Worm (Caenorhabditis elegans) whole organism, late embryonic: ENCODE measurements around the gene srg-46.

Experiments
- K02D7.2 ChIP-seq: sonication (generic microtip); optimal IDR thresholded peaks from 2 replicates; lab custom pipeline; 2017; ENCODE audit warnings: mild to moderate bottlenecking, missing genetic modification characterization, missing compliant biosample characterization
- Y22D7AL.16 ChIP-seq: sonication (generic microtip); optimal IDR thresholded peaks from 2 replicates; lab custom pipeline; 2016; ENCODE audit warnings: missing genetic modification characterization, missing compliant biosample characterization
- ahr-1 ChIP-seq: sonication (generic microtip); optimal IDR thresholded peaks from 2 replicates; lab custom pipeline; 2016; ENCODE audit warnings: missing genetic modification characterization, missing compliant biosample characterization
- ama-1 ChIP-seq: fragments of 150-350 bp; optimal IDR thresholded peaks from 2 replicates; lab custom pipeline; 2014
- ceh-18 ChIP-seq: sonication (generic microtip); optimal IDR thresholded peaks from 2 replicates; lab custom pipeline; 2016; ENCODE audit warnings: missing genetic modification characterization, missing compliant biosample characterization
- ceh-2 ChIP-seq: sonication (generic microtip); optimal IDR thresholded peaks from 2 replicates; lab custom pipeline; 2016; ENCODE audit warnings: missing genotype, missing genetic modification characterization, missing compliant biosample characterization
- ceh-24 ChIP-seq: sonication (generic microtip); optimal IDR thresholded peaks from 2 replicates; lab custom pipeline; 2016; ENCODE audit warnings: mild to moderate bottlenecking, missing genetic modification characterization, missing compliant biosample characterization
- ceh-31 ChIP-seq: sonication (generic microtip); optimal IDR thresholded peaks from 2 replicates; lab custom pipeline; 2016; ENCODE audit warnings: missing genetic modification characterization, missing compliant biosample characterization
- ceh-6 ChIP-seq: fragments of 200-800 bp; sonication (Bioruptor generic); optimal IDR thresholded peaks from 2 replicates; lab custom pipeline; 2018; ENCODE audit warnings: mild to moderate bottlenecking, missing genetic modification characterization, missing compliant biosample characterization
- che-1 ChIP-seq: sonication (generic microtip); optimal IDR thresholded peaks from 2 replicates; lab custom pipeline; 2016; ENCODE audit warnings: mild to moderate bottlenecking, missing genetic modification characterization, missing compliant biosample characterization
- dmd-4 ChIP-seq: sonication (generic microtip); optimal IDR thresholded peaks from 2 replicates; lab custom pipeline; 2016; ENCODE audit warnings: borderline replicate concordance, missing genetic modification characterization, missing compliant biosample characterization
- dve-1 ChIP-seq: sonication (generic microtip); optimal IDR thresholded peaks from 2 replicates; lab custom pipeline; 2017; ENCODE audit warnings: antibody characterized with exemption, mild to moderate bottlenecking, missing genetic modification characterization, missing compliant biosample characterization
- ets-4 ChIP-seq: sonication (generic microtip); optimal IDR thresholded peaks from 2 replicates; lab custom pipeline; 2016; ENCODE audit warnings: missing genetic modification characterization, missing compliant biosample characterization
- fax-1 ChIP-seq: sonication (generic microtip); optimal IDR thresholded peaks from 2 replicates; lab custom pipeline; 2016; ENCODE audit warnings: missing genotype, missing genetic modification characterization, missing compliant biosample characterization
- fkh-6 ChIP-seq: sonication (generic microtip); optimal IDR thresholded peaks from 2 replicates; lab custom pipeline; 2016; ENCODE audit warnings: missing genetic modification characterization, missing compliant biosample characterization
- gmeb-2 ChIP-seq: sonication (generic microtip); optimal IDR thresholded peaks from 2 replicates; lab custom pipeline; 2016; ENCODE audit warnings: missing genetic modification characterization, inconsistent platforms, missing compliant biosample characterization
- hlh-13 ChIP-seq: fragments of 200-800 bp; sonication (Bioruptor generic); optimal IDR thresholded peaks from 2 replicates; lab custom pipeline; 2018; ENCODE audit warnings: mild to moderate bottlenecking, missing genetic modification characterization, missing compliant biosample characterization
- hlh-30 ChIP-seq: sonication (generic microtip); optimal IDR thresholded peaks from 2 replicates; lab custom pipeline; 2017; ENCODE audit warnings: antibody characterized with exemption, missing genetic modification characterization, missing compliant biosample characterization; ENCODE audit not compliant: insufficient read depth
- hlh-6 ChIP-seq: sonication (generic microtip); optimal IDR thresholded peaks from 2 replicates; lab custom pipeline; 2016; ENCODE audit warnings: missing genotype, missing genetic modification characterization, missing compliant biosample characterization
- hlh-8 ChIP-seq: sonication (generic microtip); optimal IDR thresholded peaks from 2 replicates; lab custom pipeline; 2016; ENCODE audit warnings: missing genotype, missing genetic modification characterization, missing compliant biosample characterization
- lin-11 ChIP-seq: fragments of 200-800 bp; sonication (Bioruptor generic); optimal IDR thresholded peaks from 2 replicates; lab custom pipeline; 2018; ENCODE audit warnings: mild to moderate bottlenecking, missing genetic modification characterization, missing compliant biosample characterization
- nfya-1 ChIP-seq: sonication (generic microtip); optimal IDR thresholded peaks from 2 replicates; lab custom pipeline; 2017; ENCODE audit warnings: missing genetic modification characterization, mild to moderate bottlenecking, missing compliant biosample characterization, antibody characterized with exemption, moderate library complexity
- nhr-232 ChIP-seq: sonication (generic microtip); optimal IDR thresholded peaks from 2 replicates; lab custom pipeline; 2016; ENCODE audit warnings: missing genetic modification characterization, missing compliant biosample characterization
- npax-4 ChIP-seq: sonication (generic microtip); optimal IDR thresholded peaks from 2 replicates; lab custom pipeline; 2016; ENCODE audit warnings: missing genetic modification characterization, missing compliant biosample characterization
- odd-2 ChIP-seq: sonication (generic microtip); optimal IDR thresholded peaks from 2 replicates; lab custom pipeline; 2017; ENCODE audit warnings: antibody characterized with exemption, mild to moderate bottlenecking, missing genetic modification characterization, missing compliant biosample characterization
- pag-3 ChIP-seq: sonication (generic microtip); optimal IDR thresholded peaks from 2 replicates; lab custom pipeline; 2016; ENCODE audit warnings: missing compliant biosample characterization, missing genetic modification characterization, borderline replicate concordance
- pax-1 ChIP-seq: fragments of 150-350 bp; optimal IDR thresholded peaks from 2 replicates; lab custom pipeline; 2014; ENCODE audit warnings: missing biosample characterization, missing genetic modification characterization
- pha-2 ChIP-seq: sonication (generic microtip); optimal IDR thresholded peaks from 2 replicates; lab custom pipeline; 2017; ENCODE audit warnings: mild to moderate bottlenecking, missing genetic modification characterization, missing compliant biosample characterization
- pha-4 ChIP-seq: fragments of 150-350 bp; optimal IDR thresholded peaks from 2 replicates; lab custom pipeline; 2018; ENCODE audit warnings: missing biosample characterization, missing genetic modification reagents, missing genetic modification characterization
- pros-1 ChIP-seq: fragments of 150-350 bp; optimal IDR thresholded peaks from 2 replicates; lab custom pipeline; 2014; ENCODE audit warnings: missing biosample characterization, missing genetic modification reagents, missing genetic modification characterization
- rnt-1 ChIP-seq: sonication (generic microtip); optimal IDR thresholded peaks from 2 replicates; lab custom pipeline; 2016; ENCODE audit warnings: missing genetic modification characterization, missing compliant biosample characterization
- sox-2 ChIP-seq: fragments of 200-800 bp; sonication (Bioruptor generic); IDR thresholded peaks from 2 replicates; pipeline ENCODE4 v1.3.6; 2022; ENCODE audit warnings: missing genetic modification reagents, missing genetic modification characterization, missing compliant biosample characterization
- syd-9 ChIP-seq: sonication (generic microtip); optimal IDR thresholded peaks from 2 replicates; lab custom pipeline; 2016; ENCODE audit warnings: mild to moderate bottlenecking, missing genetic modification characterization, moderate library complexity, missing compliant biosample characterization
- tbx-2 ChIP-seq: sonication (generic microtip); optimal IDR thresholded peaks from 2 replicates; lab custom pipeline; 2016; ENCODE audit warnings: missing genetic modification characterization, missing compliant biosample characterization
- ttx-3 ChIP-seq: sonication (generic microtip); optimal IDR thresholded peaks from 2 replicates; lab custom pipeline; 2016; ENCODE audit warnings: missing genetic modification reagents, missing genetic modification characterization, missing compliant biosample characterization
- unc-42 ChIP-seq: sonication (generic microtip); optimal IDR thresholded peaks from 2 replicates; lab custom pipeline; 2016; ENCODE audit warnings: missing genotype, missing genetic modification characterization, missing compliant biosample characterization
- unc-55 ChIP-seq: sonication (generic microtip); optimal IDR thresholded peaks from 2 replicates; lab custom pipeline; 2017; ENCODE audit warnings: missing biosample characterization, missing genetic modification reagents, missing genetic modification characterization
- unc-86 ChIP-seq: sonication (generic microtip); optimal IDR thresholded peaks from 2 replicates; lab custom pipeline; 2016; ENCODE audit warnings: missing genetic modification characterization, missing compliant biosample characterization

Gene srg-46

ce11 chrV:13396426-13396825 lies 32.9 kb downstream of the srg-46 start (continued):
- no peak for TF ChIP-seq ets-4
- peak; percentile 5 for TF ChIP-seq fax-1 (tag; lab: Kevin White, UChicago)
- TF ChIP-seq che-1 (tag; lab: Kevin White, UChicago): peak; percentile 46
- no peak for TF ChIP-seq pag-3 (tag; lab: Kevin White, UChicago)
- peak; percentile 42 for TF ChIP-seq nfya-1
- no peak for TF ChIP-seq odd-2 (tag; lab: Kevin White, UChicago)
- peak; percentile 66 for TF ChIP-seq unc-42
- TF ChIP-seq hlh-6 (tag; lab: Kevin White, UChicago): peak; percentile 60
- no peak for TF ChIP-seq unc-86
- peak; percentile 64 for TF ChIP-seq tbx-2
- no peak for TF ChIP-seq lin-11 (tag; lab: Kevin White, UChicago)
- TF ChIP-seq dve-1: no peak
- TF ChIP-seq dmd-4: peak; percentile 62
- no peak for TF ChIP-seq K02D7.2 (tag; lab: Kevin White, UChicago)
- peak; percentile 17 for TF ChIP-seq ahr-1 (tag; lab: Kevin White, UChicago)
- no peak for TF ChIP-seq gmeb-2 (tag; lab: Kevin White, UChicago)
- TF ChIP-seq npax-4 (tag; lab: Kevin White, UChicago): no peak
- peak; percentile 24 for TF ChIP-seq ceh-6 (GFP tag; lab: Kevin White, UChicago)
- TF ChIP-seq sox-2: no peak
- TF ChIP-seq, all 69 proteins: peak for 30

- no peak for TF ChIP-seq rnt-1 (tag; lab: Kevin White, UChicago)
- peak; percentile 12 for TF ChIP-seq ceh-31 (tag; lab: Kevin White, UChicago)
- TF ChIP-seq pha-2 (tag; lab: Kevin White, UChicago): no peak
- TF ChIP-seq fkh-6 (tag; lab: Kevin White, UChicago): no peak
- TF ChIP-seq unc-42: peak; percentile 62
- no peak for TF ChIP-seq pha-4 (tag; lab: Kevin White, UChicago)
These were observed 38.2 kb downstream of the srg-46 start for ce11 chrV:13401669-13402068.

DNA sequence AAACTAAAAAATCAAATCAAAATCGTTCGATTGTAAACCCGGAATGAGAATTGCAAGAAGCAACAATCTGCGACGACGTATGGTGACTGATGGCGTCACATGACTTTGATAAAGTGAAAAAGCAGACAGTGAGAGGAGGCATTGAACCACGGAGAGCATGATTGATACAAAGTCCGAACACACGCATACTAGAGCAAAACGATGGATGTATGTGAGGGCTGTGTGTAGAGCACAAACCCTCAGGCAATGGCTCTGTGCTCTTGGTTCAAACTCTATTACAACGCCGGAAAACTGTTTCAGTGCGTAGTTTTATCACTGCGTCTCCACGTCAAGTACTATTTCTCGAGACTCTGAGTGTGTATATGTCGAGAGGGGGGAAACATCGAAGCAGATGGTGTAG lies 39.0 kb downstream of the srg-46 start:
- TF ChIP-seq hlh-30 (tag; lab: Kevin White, UChicago) (peak; percentile 40), ceh-2 (tag; lab: Kevin White, UChicago) (no peak), nhr-232 (tag; lab: Kevin White, UChicago) (no peak), ceh-18 (peak; percentile 34), unc-55 (GFP tag; lab: Kevin White, UChicago) (peak; percentile 83)

DNA sequence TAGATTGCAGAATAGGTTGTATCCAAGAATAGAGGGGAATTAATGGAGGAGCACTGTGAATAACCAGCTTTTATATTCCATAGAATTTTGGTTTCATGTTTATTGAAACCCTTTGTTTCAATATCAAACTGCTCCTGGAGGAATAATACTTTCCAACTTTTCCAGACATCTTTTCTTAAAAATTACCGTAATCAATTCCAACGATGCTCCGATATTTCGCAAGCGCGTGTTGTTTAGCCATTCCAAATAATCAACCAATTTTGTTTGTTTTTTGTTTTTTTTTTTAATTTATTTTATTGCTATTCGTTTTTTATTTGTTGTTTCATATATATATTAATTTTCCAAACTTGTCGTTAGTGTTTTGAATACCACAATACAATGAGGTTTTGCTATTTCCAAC lies 42.5 kb downstream of the srg-46 start, which contains the start of gene cutl-1:
Gene cutl-1 (minus strand): TSS at position 83 of the 400 bp plus-strand sequence.
- TF ChIP-seq hlh-8 (tag; lab: Kevin White, UChicago) (no peak), syd-9 (tag; lab: Kevin White, UChicago) (no peak), ama-1 (lab: Kevin White, UChicago) (no peak), hlh-13 (no peak), ceh-24 (no peak), Y22D7AL.16 (no peak), ceh-31 (tag; lab: Kevin White, UChicago) (no peak), che-1 (tag; lab: Kevin White, UChicago) (no peak), nfya-1 (no peak), fkh-6 (tag; lab: Kevin White, UChicago) (no peak), pros-1 (tag; lab: Kevin White, UChicago) (no peak), pax-1 (tag; lab: Kevin White, UChicago) (no peak)

DNA sequence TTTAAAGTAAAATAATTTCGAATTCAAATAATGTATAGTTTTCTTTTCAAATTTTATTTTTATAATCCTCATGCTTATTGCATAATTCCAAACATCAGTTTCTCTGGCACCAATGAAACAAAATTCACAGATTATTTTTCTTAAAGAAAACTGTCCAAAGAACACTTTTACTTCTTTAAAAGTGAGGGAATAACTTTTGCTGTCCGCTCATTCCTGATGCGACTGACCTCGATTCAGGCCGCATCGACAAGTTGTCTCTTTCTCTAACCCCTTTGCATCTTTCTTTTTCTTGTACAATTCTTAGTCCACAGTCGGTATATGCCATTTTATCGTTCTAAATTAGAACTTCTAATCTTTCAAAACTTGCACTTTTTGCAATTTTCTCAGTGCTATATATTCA lies 43.0 kb downstream of the srg-46 start, which contains the start of gene F53F1.2:
Gene F53F1.2 (plus strand): TSS at position 306 of the 400 bp plus-strand sequence.
- no peak for TF ChIP-seq K02D7.2 (tag; lab: Kevin White, UChicago)
- no peak for TF ChIP-seq ttx-3 (tag; lab: Kevin White, UChicago)
- no peak for TF ChIP-seq Y22D7AL.16
- TF ChIP-seq unc-86: no peak
